Worm (Caenorhabditis elegans): ENCODE results near the gene F21A3.4.

Gene F21A3.4

DNA sequence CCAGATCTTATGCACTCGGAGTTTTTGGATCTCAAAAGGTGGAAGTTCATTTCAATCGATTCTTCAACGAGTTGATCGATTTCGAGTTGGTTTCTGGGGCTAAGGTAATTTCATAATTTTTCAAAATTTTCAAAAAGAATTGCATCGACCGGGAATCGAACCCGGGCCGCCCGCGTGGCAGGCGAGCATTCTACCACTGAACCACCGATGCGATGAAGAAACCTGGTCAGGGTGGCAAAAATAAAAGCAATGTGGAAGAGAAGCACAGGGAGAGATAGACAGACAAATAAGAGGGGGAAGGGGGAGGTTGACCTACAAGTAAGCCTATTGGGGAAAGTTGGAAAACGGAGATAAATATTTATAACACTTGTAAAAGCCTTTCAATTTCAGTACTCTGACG lies 31.4 kb upstream of the F21A3.4 start (continued):
- TF ChIP-seq unc-98 (GFP tag; IDR thresholded peaks at IDR 0.05) (no peak), fos-1 (tag; optimal IDR thresholded peaks at IDR 0.05) (no peak), sox-4 (tag; optimal IDR thresholded peaks at IDR 0.05) (no peak), unc-62 (GFP tag; optimal IDR thresholded peaks at IDR 0.05) (no peak), lin-13 (GFP tag; optimal IDR thresholded peaks at IDR 0.05) (peak; percentile 45), nhr-71 (tag; optimal IDR thresholded peaks at IDR 0.05) (no peak), grh-1 (GFP tag; IDR thresholded peaks at IDR 0.05) (no peak), fkh-4 (tag; optimal IDR thresholded peaks at IDR 0.05; ENCODE audit: borderline replicate concordance) (no peak), mep-1 (tag; optimal IDR thresholded peaks at IDR 0.05) (no peak), tbx-2 (tag; optimal IDR thresholded peaks at IDR 0.05) (peak; percentile 16), F16B12.6 (tag; optimal IDR thresholded peaks at IDR 0.05) (no peak), sup-37 (GFP tag; optimal IDR thresholded peaks at IDR 0.05) (peak; percentile 11), pax-3 (tag; optimal IDR thresholded peaks at IDR 0.05) (no peak), mab-9 (GFP tag; IDR thresholded peaks at IDR 0.05) (no peak), ceh-82 (tag; optimal IDR thresholded peaks at IDR 0.05) (peak in 2 of 3 experiments; percentile 10 to 52), ztf-11 (tag; optimal IDR thresholded peaks at IDR 0.05) (peak in 1 of 2 experiments; percentile 4), C16A3.4 (tag; optimal IDR thresholded peaks at IDR 0.05) (peak; percentile 37), egl-27 (tag; optimal IDR thresholded peaks at IDR 0.05) (no peak), nhr-19 (GFP tag; conservative IDR thresholded peaks at IDR 0.05) (peak; percentile 57), pag-3 (tag; optimal IDR thresholded peaks at IDR 0.05; ENCODE audit: borderline replicate concordance, insufficient read depth) (no peak), elt-3 (tag; optimal IDR thresholded peaks at IDR 0.05) (no peak), nhr-11 (tag; optimal IDR thresholded peaks at IDR 0.05) (no peak), lin-35 (GFP tag; optimal IDR thresholded peaks at IDR 0.05) (peak; percentile 28 to 65), vab-15 (tag; optimal IDR thresholded peaks at IDR 0.05) (no peak), aha-1 (tag; optimal IDR thresholded peaks at IDR 0.05) (no peak), sptf-1 (tag; optimal IDR thresholded peaks at IDR 0.05) (no peak), blmp-1 (tag; optimal IDR thresholded peaks at IDR 0.05) (no peak), unc-30 (tag; optimal IDR thresholded peaks at IDR 0.05) (no peak), egl-13 (tag; optimal IDR thresholded peaks at IDR 0.05) (no peak), irx-1 (tag; optimal IDR thresholded peaks at IDR 0.05) (no peak), lir-3 (tag; optimal IDR thresholded peaks at IDR 0.05; ENCODE audit: poor library complexity) (no peak), C04F5.9 (tag; optimal IDR thresholded peaks at IDR 0.05) (no peak), hlh-17 (GFP tag; optimal IDR thresholded peaks at IDR 0.05; ENCODE audit: borderline replicate concordance) (no peak), lin-39 (tag; optimal IDR thresholded peaks at IDR 0.05) (no peak), elt-2 (tag; optimal IDR thresholded peaks at IDR 0.05) (peak; percentile 15), nhr-90 (tag; optimal IDR thresholded peaks at IDR 0.05; ENCODE audit: poor library complexity) (peak; percentile 56), ztf-4 (tag; optimal IDR thresholded peaks at IDR 0.05) (no peak), nhr-77 (tag; optimal IDR thresholded peaks at IDR 0.05) (peak; percentile 49), alr-1 (tag; optimal IDR thresholded peaks at IDR 0.05; ENCODE audit: borderline replicate concordance) (no peak), C34B4.2 (tag; optimal IDR thresholded peaks at IDR 0.05) (no peak), nhr-28 (tag; optimal IDR thresholded peaks at IDR 0.05) (no peak), aly-2 (tag; optimal IDR thresholded peaks at IDR 0.05) (no peak), skn-1 (tag; optimal IDR thresholded peaks at IDR 0.05) (peak; percentile 41)
